Fruit fly (Drosophila melanogaster): ENCODE measurements around the gene kto.

Gene kto

dm6 chr3L:19793438-19793998 lies 42.9 kb upstream of the kto start, which contains the start of the genes CG42637, Gyc76C and SREBP (continued):
- TF ChIP-seq ewg (GFP tag; optimal IDR thresholded peaks at IDR 0.05) = peak; percentile 28
- no peak for TF ChIP-seq z (GFP tag; IDR thresholded peaks at IDR 0.05)
- TF ChIP-seq CG1602 (GFP tag; optimal IDR thresholded peaks at IDR 0.05) = no peak
- no peak for TF ChIP-seq chn (GFP tag; optimal IDR thresholded peaks at IDR 0.05)
- no peak for TF ChIP-seq CG17385 (GFP tag; optimal IDR thresholded peaks at IDR 0.05)
- peak; percentile 64 for TF ChIP-seq CG13894 (tag; optimal IDR thresholded peaks at IDR 0.05)
- no peak for TF ChIP-seq gcm (GFP tag; optimal IDR thresholded peaks at IDR 0.05)
- peak; percentile 93 for TF ChIP-seq pzg (GFP tag; optimal IDR thresholded peaks at IDR 0.05)
- TF ChIP-seq CG4854 (GFP tag; optimal IDR thresholded peaks at IDR 0.05) = no peak
- peak; percentile 51 for TF ChIP-seq B-H2 (GFP tag; optimal IDR thresholded peaks at IDR 0.05)
- TF ChIP-seq Hey (tag; optimal IDR thresholded peaks at IDR 0.05) = no peak
- peak in 1 of 2 experiments; percentile 21 for TF ChIP-seq insv (GFP tag; optimal IDR thresholded peaks at IDR 0.05)
- TF ChIP-seq ara (GFP tag; IDR thresholded peaks at IDR 0.05) = no peak
- no peak for TF ChIP-seq gsb (GFP tag; IDR thresholded peaks at IDR 0.05)
- TF ChIP-seq CG31441 (GFP tag; IDR thresholded peaks at IDR 0.05) = no peak
- TF ChIP-seq CG7786 (GFP tag; optimal IDR thresholded peaks at IDR 0.05) = no peak
- TF ChIP-seq Xrp1 (GFP tag; IDR thresholded peaks at IDR 0.05) = no peak
- no peak for TF ChIP-seq ssp (GFP tag; IDR thresholded peaks at IDR 0.05)
- TF ChIP-seq pnt (GFP tag; optimal IDR thresholded peaks at IDR 0.05) = no peak
- TF ChIP-seq chm (GFP tag; IDR thresholded peaks at IDR 0.05) = peak; percentile 81
- no peak for TF ChIP-seq Ssrp (tag; optimal IDR thresholded peaks at IDR 0.05)
- no peak for TF ChIP-seq D (optimal IDR thresholded peaks at IDR 0.05)
- TF ChIP-seq D (GFP tag; optimal IDR thresholded peaks at IDR 0.05) = no peak
- TF ChIP-seq Sox102F (GFP tag; optimal IDR thresholded peaks at IDR 0.05) = no peak
- TF ChIP-seq CG15696 (tag; optimal IDR thresholded peaks at IDR 0.05) = no peak
- peak; percentile 40 for TF ChIP-seq nmo (GFP tag; optimal IDR thresholded peaks at IDR 0.05)
- no peak for TF ChIP-seq tx (GFP tag; optimal IDR thresholded peaks at IDR 0.05)
- peak; percentile 48 for TF ChIP-seq Dad (GFP tag; optimal IDR thresholded peaks at IDR 0.05)
- TF ChIP-seq Dref (GFP tag; IDR thresholded peaks at IDR 0.05) = no peak
- no peak for TF ChIP-seq CG1832 (GFP tag; optimal IDR thresholded peaks at IDR 0.05)
- 0 out of 3 replicates have a peak, but pooled peaks have one; percentile 6 for TF ChIP-seq mld (GFP tag; IDR thresholded peaks at IDR 0.05; ENCODE audit: partially characterized antibody)
- no peak for TF ChIP-seq fd3F (GFP tag; optimal IDR thresholded peaks at IDR 0.05)
- TF ChIP-seq CG4707 (GFP tag; optimal IDR thresholded peaks at IDR 0.05) = no peak
- TF ChIP-seq CG11456 (GFP tag; IDR thresholded peaks at IDR 0.05) = 0 out of 3 replicates have a peak, but pooled peaks have one; percentile 29
- TF ChIP-seq CG6654 (GFP tag; optimal IDR thresholded peaks at IDR 0.05) = no peak
- TF ChIP-seq CG11696 (GFP tag; IDR thresholded peaks at IDR 0.05) = no peak
- peak; percentile 40 for TF ChIP-seq lab (GFP tag; optimal IDR thresholded peaks at IDR 0.05)
- TF ChIP-seq HLH4C (GFP tag; IDR thresholded peaks at IDR 0.05; ENCODE audit: partially characterized antibody) = 0 out of 3 replicates have a peak, but pooled peaks have one; percentile 45
- TF ChIP-seq Sry-β (GFP tag; optimal IDR thresholded peaks at IDR 0.05) = peak; percentile 31
- TF ChIP-seq CG17829 (tag; optimal IDR thresholded peaks at IDR 0.05) = peak; percentile 43
- no peak for TF ChIP-seq luna (GFP tag; optimal IDR thresholded peaks at IDR 0.05)
- no peak for TF ChIP-seq Six4 (GFP tag; optimal IDR thresholded peaks at IDR 0.05)
- peak; percentile 42 for TF ChIP-seq HmgD (GFP tag; optimal IDR thresholded peaks at IDR 0.05)
- no peak for TF ChIP-seq CG2202 (tag; optimal IDR thresholded peaks at IDR 0.05)
- TF ChIP-seq scrt (GFP tag; optimal IDR thresholded peaks at IDR 0.05) = no peak
- TF ChIP-seq CG30431 (GFP tag; optimal IDR thresholded peaks at IDR 0.05) = no peak
- no peak for TF ChIP-seq HLH54F (GFP tag; optimal IDR thresholded peaks at IDR 0.05)
- no peak for TF ChIP-seq CG14441 (GFP tag; IDR thresholded peaks at IDR 0.05)
- TF ChIP-seq CG15073 (GFP tag; optimal IDR thresholded peaks at IDR 0.05) = no peak
- no peak for TF ChIP-seq fu2 (GFP tag; optimal IDR thresholded peaks at IDR 0.05)
- no peak for TF ChIP-seq CG12299 (tag; optimal IDR thresholded peaks at IDR 0.05)

Measured in whole organism, embryonic.